Fruit fly (Drosophila melanogaster): ENCODE data around the gene CG7227.

The CG7227 gene

DNA sequence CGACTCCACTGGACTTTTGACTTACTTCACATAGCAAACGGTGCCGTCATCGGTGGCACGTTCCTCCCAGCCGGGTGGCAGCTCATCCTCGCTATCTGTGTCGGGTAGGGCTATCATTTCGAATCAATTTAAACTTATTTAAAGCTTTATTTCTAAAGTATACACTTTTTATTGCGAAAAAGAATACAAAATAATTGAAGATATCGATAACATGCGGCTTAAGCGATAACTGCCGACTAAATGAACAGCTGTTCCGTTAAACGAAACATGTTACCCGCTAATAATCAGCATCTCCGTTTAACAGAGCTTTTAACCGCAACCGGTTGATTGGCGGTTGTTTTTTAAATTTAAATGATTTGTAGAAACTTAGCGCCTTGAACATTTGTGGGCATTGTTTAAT lies 6.1 kb upstream of the CG7227 start, which contains the start of gene Wwox:
Gene Wwox (minus strand): TSS at position 215 of the 400 bp plus-strand sequence.
- TF ChIP-seq EcR (GFP tag; optimal IDR thresholded peaks at IDR 0.05) (peak; percentile 21), CG4496 (GFP tag; IDR thresholded peaks at IDR 0.05) (no peak), CG8301 (tag; optimal IDR thresholded peaks at IDR 0.05) (no peak), CG9948 (tag; optimal IDR thresholded peaks at IDR 0.05) (no peak), fd96Ca (GFP tag; IDR thresholded peaks at IDR 0.05) (no peak), D1 (tag; optimal IDR thresholded peaks at IDR 0.05) (no peak)

DNA sequence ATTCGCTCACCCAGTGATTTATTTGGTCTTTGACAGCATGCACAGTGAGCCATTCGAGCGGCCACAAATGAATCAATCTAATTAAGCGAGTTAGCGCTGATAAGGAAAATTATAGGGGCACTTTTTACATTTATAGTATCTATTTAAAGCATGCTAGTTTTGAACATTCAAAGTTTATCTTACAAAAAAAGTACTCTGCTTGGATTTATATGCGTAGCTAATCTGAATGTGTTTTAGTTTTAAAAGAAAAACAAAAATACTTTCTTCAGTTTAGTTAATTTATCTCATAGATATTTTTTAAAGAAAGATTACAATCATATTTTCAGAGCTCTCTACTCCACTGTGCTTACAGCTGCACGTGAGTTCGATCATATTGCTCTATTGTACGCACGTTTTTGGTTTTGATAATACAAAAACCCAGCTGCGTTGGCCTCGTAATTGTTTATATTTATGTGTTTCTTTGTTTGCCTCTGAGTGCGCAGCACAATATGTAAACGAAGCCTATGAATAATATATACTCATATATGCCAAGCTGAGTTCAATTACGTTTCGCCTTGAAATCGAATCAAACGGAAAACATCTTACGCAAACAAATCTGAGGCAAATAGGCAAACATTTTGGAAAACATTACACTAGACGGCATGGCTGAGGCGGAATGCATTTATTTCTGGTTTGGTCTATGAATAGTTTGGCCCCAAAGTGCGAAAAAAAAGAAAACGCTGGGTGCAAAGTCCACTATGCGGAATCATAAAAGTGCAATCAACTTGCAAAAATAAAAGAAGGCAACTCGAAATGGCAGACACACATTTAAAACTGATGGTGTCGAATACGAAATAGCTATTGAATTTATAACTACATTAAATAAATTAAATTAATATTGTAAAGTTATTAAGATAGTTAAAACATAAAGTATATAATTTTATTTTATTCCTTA lies 4.0 kb upstream of the CG7227 start:
- peak; percentile 87 for TF ChIP-seq CG17806 (tag; optimal IDR thresholded peaks at IDR 0.05)
- peak; percentile 80 for TF ChIP-seq CG34367 (tag; optimal IDR thresholded peaks at IDR 0.05)
- peak; percentile 84 for TF ChIP-seq CG4496 (GFP tag; IDR thresholded peaks at IDR 0.05)
- TF ChIP-seq CG8159 (tag; optimal IDR thresholded peaks at IDR 0.05) = peak; percentile 89
- peak; percentile 90 for TF ChIP-seq CG32121 (GFP tag; IDR thresholded peaks at IDR 0.05)
- peak; percentile 91 for TF ChIP-seq CG9948 (tag; optimal IDR thresholded peaks at IDR 0.05)
- peak; percentile 65; the same call in 1 of the 2 replicates for TF ChIP-seq CG10348 (GFP tag; IDR thresholded peaks at IDR 0.05)
- TF ChIP-seq CG14655 (GFP tag; optimal IDR thresholded peaks at IDR 0.05) = peak; percentile 96
- peak; percentile 56 for TF ChIP-seq gl (tag; optimal IDR thresholded peaks at IDR 0.05)
- TF ChIP-seq CG13204 (GFP tag; optimal IDR thresholded peaks at IDR 0.05) = peak; percentile 46
- TF ChIP-seq Pif1B (GFP tag; optimal IDR thresholded peaks at IDR 0.05) = peak; percentile 85
- peak; percentile 87 for TF ChIP-seq CG12605 (GFP tag; IDR thresholded peaks at IDR 0.05)
- TF ChIP-seq Ets98B (GFP tag; IDR thresholded peaks at IDR 0.05) = peak; percentile 88
- TF ChIP-seq D1 (tag; optimal IDR thresholded peaks at IDR 0.05) = peak; percentile 75
- peak; percentile 87 for TF ChIP-seq fd96Ca (GFP tag; IDR thresholded peaks at IDR 0.05)
- TF ChIP-seq CG15710 (tag; optimal IDR thresholded peaks at IDR 0.05) = peak; percentile 83
- peak; percentile 52 for TF ChIP-seq Snoo (tag; optimal IDR thresholded peaks at IDR 0.05)
- peak; percentile 92 for TF ChIP-seq Pif1A (GFP tag; optimal IDR thresholded peaks at IDR 0.05)
- peak; percentile 79 for TF ChIP-seq EcR (GFP tag; optimal IDR thresholded peaks at IDR 0.05)
- peak; percentile 92 for TF ChIP-seq CG8301 (tag; optimal IDR thresholded peaks at IDR 0.05)
- TF ChIP-seq rn (GFP tag; IDR thresholded peaks at IDR 0.05) = peak; percentile 77; the same call in 1 of the 2 replicates

DNA sequence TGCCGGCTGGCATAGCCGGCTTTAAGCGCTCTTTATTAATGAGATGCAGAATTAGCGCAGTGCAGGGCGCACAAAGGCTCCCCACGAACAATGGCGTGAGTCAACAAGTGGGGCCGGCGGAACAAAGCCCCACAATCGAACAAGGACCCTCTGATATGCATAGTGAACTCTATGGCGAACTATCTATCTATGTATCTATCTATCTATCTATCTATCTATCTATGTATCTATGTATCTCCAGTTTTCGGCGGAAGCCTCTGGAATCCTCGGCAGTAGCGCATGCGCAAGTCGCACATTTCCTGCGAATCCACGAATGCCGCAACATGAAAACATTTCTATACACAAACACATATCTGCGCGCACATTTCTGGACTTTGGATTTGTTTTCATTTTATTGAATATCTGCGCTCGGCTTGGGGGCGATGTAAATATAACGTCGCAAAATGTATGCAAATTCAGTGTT lies 2.7 kb upstream of the CG7227 start:
- TF ChIP-seq Pif1A (GFP tag; optimal IDR thresholded peaks at IDR 0.05) (peak; percentile 86), CG4496 (GFP tag; IDR thresholded peaks at IDR 0.05) (peak; percentile 93), Snoo (tag; optimal IDR thresholded peaks at IDR 0.05) (peak; percentile 91), CG34367 (tag; optimal IDR thresholded peaks at IDR 0.05) (peak; percentile 80), EcR (GFP tag; optimal IDR thresholded peaks at IDR 0.05) (peak; percentile 70), CG10348 (GFP tag; IDR thresholded peaks at IDR 0.05) (peak; percentile 87), rn (GFP tag; IDR thresholded peaks at IDR 0.05) (peak; percentile 78; the same call in 1 of the 2 replicates), CG9948 (tag; optimal IDR thresholded peaks at IDR 0.05) (peak; percentile 93), CG12605 (GFP tag; IDR thresholded peaks at IDR 0.05) (peak; percentile 83), CG8301 (tag; optimal IDR thresholded peaks at IDR 0.05) (peak; percentile 97), fd96Ca (GFP tag; IDR thresholded peaks at IDR 0.05) (peak; percentile 95), gl (tag; optimal IDR thresholded peaks at IDR 0.05) (peak; percentile 92), Ets98B (GFP tag; IDR thresholded peaks at IDR 0.05) (peak; percentile 89), CG17806 (tag; optimal IDR thresholded peaks at IDR 0.05) (peak; percentile 93), CG8159 (tag; optimal IDR thresholded peaks at IDR 0.05) (peak; percentile 90), CG32121 (GFP tag; IDR thresholded peaks at IDR 0.05) (peak; percentile 92), D1 (tag; optimal IDR thresholded peaks at IDR 0.05) (peak; percentile 80), CG13204 (GFP tag; optimal IDR thresholded peaks at IDR 0.05) (peak; percentile 83), CG15710 (tag; optimal IDR thresholded peaks at IDR 0.05) (peak; percentile 85), CG14655 (GFP tag; optimal IDR thresholded peaks at IDR 0.05) (peak; percentile 98), Pif1B (GFP tag; optimal IDR thresholded peaks at IDR 0.05) (peak; percentile 92)

dm6 chr2L:7998655-7999054 lies 704 bp upstream of the CG7227 start, which contains the start of gene Sirup:
Gene Sirup, plus strand, starts transcription at chr2L:7998869.
- TF ChIP-seq CG4496 (GFP tag; IDR thresholded peaks at IDR 0.05) (0 out of 3 replicates have a peak, but pooled peaks have one; percentile 36), CG17806 (tag; optimal IDR thresholded peaks at IDR 0.05) (no peak), CG15710 (tag; optimal IDR thresholded peaks at IDR 0.05) (peak; percentile 11), Pif1A (GFP tag; optimal IDR thresholded peaks at IDR 0.05) (peak; percentile 48), CG8301 (tag; optimal IDR thresholded peaks at IDR 0.05) (no peak), CG32121 (GFP tag; IDR thresholded peaks at IDR 0.05) (peak; percentile 42; the same call in 1 of the 2 replicates), Pif1B (GFP tag; optimal IDR thresholded peaks at IDR 0.05) (peak; percentile 16), fd96Ca (GFP tag; IDR thresholded peaks at IDR 0.05) (no peak), CG9948 (tag; optimal IDR thresholded peaks at IDR 0.05) (no peak), gl (tag; optimal IDR thresholded peaks at IDR 0.05) (peak; percentile 9), CG8159 (tag; optimal IDR thresholded peaks at IDR 0.05) (no peak), D1 (tag; optimal IDR thresholded peaks at IDR 0.05) (peak; percentile 59), EcR (GFP tag; optimal IDR thresholded peaks at IDR 0.05) (peak; percentile 36), Snoo (tag; optimal IDR thresholded peaks at IDR 0.05) (peak; percentile 4), CG10348 (GFP tag; IDR thresholded peaks at IDR 0.05) (no peak), CG13204 (GFP tag; optimal IDR thresholded peaks at IDR 0.05) (peak; percentile 0), CG14655 (GFP tag; optimal IDR thresholded peaks at IDR 0.05) (no peak), CG34367 (tag; optimal IDR thresholded peaks at IDR 0.05) (peak; percentile 10), Ets98B (GFP tag; IDR thresholded peaks at IDR 0.05) (peak; percentile 59; the same call in 1 of the 2 replicates), rn (GFP tag; IDR thresholded peaks at IDR 0.05) (no peak), CG12605 (GFP tag; IDR thresholded peaks at IDR 0.05) (peak; percentile 75)

Data from whole organism, pupa.